Worm (Caenorhabditis elegans): ENCODE measurements around the gene F18G5.1.

The F18G5.1 gene

ce11 chrX:9233805-9234204 is 25.8 kb upstream of the F18G5.1 start:
- TF ChIP-seq pes-1 (GFP tag; IDR thresholded peaks at IDR 0.05) = no peak

ce11 chrX:9234518-9234917 is 25.1 kb upstream of the F18G5.1 start, which contains the start of gene col-175:
Gene col-175, minus strand, starts transcription at chrX:9234618.
- TF ChIP-seq flt-1 (GFP tag; IDR thresholded peaks at IDR 0.05) = no peak
- TF ChIP-seq F13C5.2 (tag; optimal IDR thresholded peaks at IDR 0.05) = no peak

ce11 chrX:9237708-9238107 is 21.9 kb upstream of the F18G5.1 start:
- TF ChIP-seq sea-1 (GFP tag; conservative IDR thresholded peaks at IDR 0.05) (no peak), hmg-4 (GFP tag; optimal IDR thresholded peaks at IDR 0.05) (no peak), tbx-37 (GFP tag; conservative IDR thresholded peaks at IDR 0.05) (no peak), B0310.2 (tag; optimal IDR thresholded peaks at IDR 0.05) (no peak), tra-4 (tag; optimal IDR thresholded peaks at IDR 0.05) (no peak), ets-7 (tag; optimal IDR thresholded peaks at IDR 0.05) (no peak)

DNA sequence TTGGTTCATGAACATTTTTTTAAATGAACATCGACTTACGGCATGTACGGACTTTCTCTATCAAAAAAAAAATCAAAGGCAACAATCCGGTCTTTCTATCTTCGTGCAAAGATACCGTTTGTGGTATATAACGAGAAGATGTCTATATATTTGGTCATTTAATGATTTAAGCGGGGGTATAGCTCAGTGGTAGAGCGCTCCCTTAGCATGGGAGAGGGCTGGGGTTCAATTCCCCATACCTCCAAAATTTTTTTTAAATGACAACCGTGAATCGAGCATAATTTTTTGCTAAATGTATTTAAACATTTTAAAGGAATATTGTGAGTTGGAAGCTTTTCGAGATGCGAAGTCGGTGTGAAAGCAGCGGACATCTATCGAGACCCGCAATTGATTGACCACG is 21.0 kb upstream of the F18G5.1 start:
- TF ChIP-seq tbx-37 (GFP tag; conservative IDR thresholded peaks at IDR 0.05) (no peak; the same call in 1 of the 2 replicates), tbx-11 (GFP tag; IDR thresholded peaks at IDR 0.05) (no peak), tra-4 (tag; optimal IDR thresholded peaks at IDR 0.05) (no peak), B0310.2 (tag; optimal IDR thresholded peaks at IDR 0.05) (no peak), ceh-13 (GFP tag; optimal IDR thresholded peaks at IDR 0.05) (no peak), aly-1 (tag; optimal IDR thresholded peaks at IDR 0.05) (no peak), ceh-36 (tag; optimal IDR thresholded peaks at IDR 0.05) (no peak), hmbx-1 (tag; optimal IDR thresholded peaks at IDR 0.05) (no peak), sea-1 (GFP tag; conservative IDR thresholded peaks at IDR 0.05) (no peak), flt-1 (GFP tag; IDR thresholded peaks at IDR 0.05) (no peak), ama-1 (optimal IDR thresholded peaks at IDR 0.05) (no peak)

DNA sequence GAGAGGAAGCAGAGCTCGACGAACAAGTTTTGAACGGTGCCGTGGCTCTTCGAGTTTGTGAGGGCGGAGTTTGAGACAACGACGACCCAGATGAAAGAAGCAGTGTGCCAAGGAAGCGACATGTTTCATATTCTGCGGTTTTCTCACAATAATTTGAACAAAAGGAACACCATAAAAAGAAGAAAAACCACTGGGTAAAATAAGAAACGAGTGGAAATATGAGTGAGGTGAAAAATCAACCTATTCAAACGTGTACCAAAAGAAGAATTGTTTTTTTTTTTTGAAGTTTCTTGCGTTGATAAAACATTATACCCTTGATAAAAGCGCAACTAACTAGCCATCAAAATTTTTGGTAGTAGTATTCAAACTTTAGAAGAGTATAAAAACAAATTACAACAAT is 17.5 kb upstream of the F18G5.1 start, which contains the start of gene lgc-4:
Gene lgc-4, minus strand, starts transcription at position 101 of the 400 bp plus-strand sequence.
- TF ChIP-seq flt-1 (GFP tag; IDR thresholded peaks at IDR 0.05) = no peak
- no peak for TF ChIP-seq tra-4 (tag; optimal IDR thresholded peaks at IDR 0.05)
- TF ChIP-seq ceh-13 (GFP tag; optimal IDR thresholded peaks at IDR 0.05) = no peak
- no peak for TF ChIP-seq sea-1 (GFP tag; conservative IDR thresholded peaks at IDR 0.05)
- TF ChIP-seq F13C5.2 (tag; optimal IDR thresholded peaks at IDR 0.05) = no peak
- no peak for TF ChIP-seq hmbx-1 (tag; optimal IDR thresholded peaks at IDR 0.05)
- no peak for TF ChIP-seq pes-1 (GFP tag; IDR thresholded peaks at IDR 0.05)
- no peak for TF ChIP-seq ets-7 (tag; optimal IDR thresholded peaks at IDR 0.05)

ce11 chrX:9243257-9243656 is 16.4 kb upstream of the F18G5.1 start, which contains the start of gene gpa-12:
Gene gpa-12, plus strand, starts transcription at chrX:9243557.
- TF ChIP-seq ceh-13 (GFP tag; optimal IDR thresholded peaks at IDR 0.05) (no peak), tbx-37 (GFP tag; conservative IDR thresholded peaks at IDR 0.05) (no peak), hmbx-1 (tag; optimal IDR thresholded peaks at IDR 0.05) (no peak), ceh-36 (tag; optimal IDR thresholded peaks at IDR 0.05) (no peak), hnd-1 (tag; optimal IDR thresholded peaks at IDR 0.05) (no peak), hmg-4 (GFP tag; optimal IDR thresholded peaks at IDR 0.05) (no peak), aly-1 (tag; optimal IDR thresholded peaks at IDR 0.05) (no peak), tbx-11 (GFP tag; IDR thresholded peaks at IDR 0.05) (no peak), scrt-1 (GFP tag; IDR thresholded peaks at IDR 0.05) (no peak), B0310.2 (tag; optimal IDR thresholded peaks at IDR 0.05) (no peak), tra-4 (tag; optimal IDR thresholded peaks at IDR 0.05) (no peak), F13C5.2 (tag; optimal IDR thresholded peaks at IDR 0.05) (no peak), sea-1 (GFP tag; conservative IDR thresholded peaks at IDR 0.05) (no peak)

DNA sequence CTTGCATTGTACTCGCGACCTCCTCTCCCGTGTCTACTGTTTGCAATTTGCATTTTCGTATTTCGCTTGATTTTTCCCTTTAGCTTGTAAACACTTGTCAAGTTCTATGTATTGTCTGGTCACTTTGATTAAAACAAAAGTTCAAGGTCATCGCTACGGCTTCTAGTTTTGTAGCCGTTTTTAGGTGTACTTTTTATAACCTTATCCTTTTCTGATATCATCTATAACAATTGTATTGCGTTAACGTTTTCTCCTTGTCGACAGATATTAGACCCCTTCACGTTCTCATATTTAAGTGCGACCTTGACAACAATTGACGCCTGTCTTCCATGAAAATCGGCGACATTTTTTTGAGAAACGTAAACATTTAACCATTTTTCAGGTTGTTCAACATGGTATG is 13.0 kb upstream of the F18G5.1 start:
- no peak for TF ChIP-seq ama-1 (optimal IDR thresholded peaks at IDR 0.05)
- no peak for TF ChIP-seq ceh-36 (tag; optimal IDR thresholded peaks at IDR 0.05)
- no peak for TF ChIP-seq flt-1 (GFP tag; IDR thresholded peaks at IDR 0.05)
- TF ChIP-seq hmbx-1 (tag; optimal IDR thresholded peaks at IDR 0.05) = no peak
- TF ChIP-seq scrt-1 (GFP tag; IDR thresholded peaks at IDR 0.05) = no peak
- no peak for TF ChIP-seq hnd-1 (tag; optimal IDR thresholded peaks at IDR 0.05)
- no peak for TF ChIP-seq tra-4 (tag; optimal IDR thresholded peaks at IDR 0.05)
- no peak for TF ChIP-seq ets-7 (tag; optimal IDR thresholded peaks at IDR 0.05)
- no peak for TF ChIP-seq hmg-4 (GFP tag; optimal IDR thresholded peaks at IDR 0.05)
- TF ChIP-seq aly-1 (tag; optimal IDR thresholded peaks at IDR 0.05) = no peak
- no peak for TF ChIP-seq pes-1 (GFP tag; IDR thresholded peaks at IDR 0.05)
- no peak for TF ChIP-seq tbx-37 (GFP tag; conservative IDR thresholded peaks at IDR 0.05)

- TF ChIP-seq F13C5.2 (tag; optimal IDR thresholded peaks at IDR 0.05) = no peak
- TF ChIP-seq B0310.2 (tag; optimal IDR thresholded peaks at IDR 0.05) = no peak
- TF ChIP-seq hmg-4 (GFP tag; optimal IDR thresholded peaks at IDR 0.05) = no peak
- no peak for TF ChIP-seq tbx-11 (GFP tag; IDR thresholded peaks at IDR 0.05)
- no peak for TF ChIP-seq tra-4 (tag; optimal IDR thresholded peaks at IDR 0.05)
- TF ChIP-seq ceh-13 (GFP tag; optimal IDR thresholded peaks at IDR 0.05) = no peak
- TF ChIP-seq ceh-36 (tag; optimal IDR thresholded peaks at IDR 0.05) = no peak
Measured at ce11 chrX:9248083-9248805, 11.4 kb upstream of the F18G5.1 start.

DNA sequence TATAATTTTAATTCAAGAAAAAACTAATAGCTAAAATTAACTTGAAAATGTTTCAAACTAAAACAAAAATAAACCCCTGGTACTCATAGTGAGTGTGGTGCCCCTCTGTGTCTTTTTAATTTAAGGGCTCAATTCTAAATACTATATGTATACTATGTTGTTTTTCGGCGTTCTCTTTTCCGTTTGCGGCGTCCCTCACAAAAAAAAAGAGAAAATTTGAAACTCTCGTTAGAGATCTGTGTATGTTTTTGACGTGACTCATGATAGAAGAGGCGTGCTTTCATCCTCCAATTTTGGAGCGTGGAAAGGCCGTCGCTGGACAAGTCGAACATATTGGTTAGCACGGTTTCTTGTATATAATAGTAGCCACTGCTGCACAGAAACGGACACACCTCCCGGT is 8.2 kb upstream of the F18G5.1 start, which contains the start of gene pes-8:
Gene pes-8, plus strand, starts transcription at position 301 of the 400 bp plus-strand sequence.
- TF ChIP-seq pes-1 (GFP tag; IDR thresholded peaks at IDR 0.05) = no peak
- TF ChIP-seq ceh-13 (GFP tag; optimal IDR thresholded peaks at IDR 0.05) = no peak
- TF ChIP-seq hmg-4 (GFP tag; optimal IDR thresholded peaks at IDR 0.05) = no peak
- no peak for TF ChIP-seq hnd-1 (tag; optimal IDR thresholded peaks at IDR 0.05)

All from whole organism, early embryonic.